Worm (Caenorhabditis elegans) whole organism, early embryonic: ENCODE measurements around the gene jmjd-3.2.

Source experiments
- B0310.2 ChIP-seq: sonication (generic microtip); optimal IDR thresholded peaks from 2 replicates; lab custom pipeline; 2016; ENCODE audit warnings: mild to moderate bottlenecking, missing genetic modification characterization, missing compliant biosample characterization
- ama-1 ChIP-seq: fragments of 150-350 bp; optimal IDR thresholded peaks from 2 replicates; lab custom pipeline; 2014
- ceh-13 ChIP-seq: fragments of 200-800 bp; sonication (Bioruptor generic); optimal IDR thresholded peaks from 2 replicates; lab custom pipeline; 2018; ENCODE audit warnings: mild to moderate bottlenecking, missing genetic modification characterization, missing compliant biosample characterization
- ceh-36 ChIP-seq: sonication (generic microtip); optimal IDR thresholded peaks from 2 replicates; lab custom pipeline; 2016; ENCODE audit warnings: missing genetic modification characterization, inconsistent platforms, missing compliant biosample characterization
- ets-7 ChIP-seq: sonication (generic microtip); optimal IDR thresholded peaks from 2 replicates; lab custom pipeline; 2016; ENCODE audit warnings: missing genotype, missing genetic modification characterization, missing compliant biosample characterization
- flt-1 ChIP-seq: fragments of 200-800 bp; sonication (Bioruptor generic); IDR thresholded peaks from 2 replicates; pipeline ENCODE4 v1.3.6; 2022; ENCODE audit warnings: missing genetic modification characterization, missing compliant biosample characterization
- hmbx-1 ChIP-seq: sonication (generic microtip); optimal IDR thresholded peaks from 2 replicates; lab custom pipeline; 2016; ENCODE audit warnings: mild to moderate bottlenecking, missing genetic modification characterization, missing compliant biosample characterization
- hmg-4 ChIP-seq: fragments of 200-800 bp; sonication (Bioruptor generic); optimal IDR thresholded peaks from 2 replicates; lab custom pipeline; 2018; ENCODE audit warnings: mild to moderate bottlenecking, missing genetic modification characterization, missing compliant biosample characterization
- hnd-1 ChIP-seq: sonication (generic microtip); optimal IDR thresholded peaks from 2 replicates; lab custom pipeline; 2016; ENCODE audit warnings: missing genetic modification characterization, missing compliant biosample characterization
- scrt-1 ChIP-seq: fragments of 200-800 bp; sonication (Bioruptor generic); IDR thresholded peaks from 2 replicates; pipeline ENCODE4 v1.3.6; 2022; ENCODE audit warnings: missing genetic modification characterization, missing compliant biosample characterization
- sea-1 ChIP-seq: fragments of 200-800 bp; sonication (Bioruptor generic); conservative IDR thresholded peaks from 2 replicates; pipeline ENCODE4 v1.3.6; 2022; ENCODE audit warnings: missing genetic modification characterization, missing compliant biosample characterization
- tbx-11 ChIP-seq: fragments of 200-800 bp; sonication (Bioruptor generic); IDR thresholded peaks from 2 replicates; pipeline ENCODE4 v1.3.6; 2022; ENCODE audit warnings: missing genetic modification characterization, missing compliant biosample characterization
- tbx-37 ChIP-seq: fragments of 200-800 bp; sonication (Bioruptor generic); conservative IDR thresholded peaks from 2 replicates; pipeline ENCODE4 v1.3.6; 2022; ENCODE audit warnings: missing genetic modification reagents, missing genetic modification characterization, missing compliant biosample characterization
- tra-4 ChIP-seq: sonication (generic microtip); optimal IDR thresholded peaks from 2 replicates; lab custom pipeline; 2017; ENCODE audit warnings: missing genetic modification characterization, missing compliant biosample characterization

DNA sequence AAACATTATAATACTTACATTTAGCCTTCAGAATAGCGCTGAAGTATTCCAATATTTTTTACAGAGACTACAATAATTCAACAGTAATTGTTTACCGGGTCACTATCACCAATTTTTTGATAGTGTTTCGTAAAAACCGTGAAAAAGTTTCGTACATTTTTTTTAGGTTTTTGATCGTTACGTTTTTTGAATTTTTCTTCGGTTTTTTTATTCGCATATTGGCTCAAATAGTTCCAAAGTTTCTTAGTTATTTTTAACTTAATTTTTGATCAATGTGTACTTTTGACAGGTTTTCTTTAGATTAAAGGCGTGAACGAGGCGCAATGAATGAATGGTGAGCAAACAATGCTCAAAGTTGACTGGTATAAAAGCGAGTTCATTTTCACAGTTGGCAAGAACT, 24.9 kb upstream of the jmjd-3.2 start, which contains the start of gene fipr-3:
- TF ChIP-seq ama-1 (lab: Kevin White, UChicago) (no peak), tra-4 (tag; lab: Kevin White, UChicago) (no peak), ceh-13 (GFP tag; lab: Kevin White, UChicago) (no peak), sea-1 (GFP tag; lab: Robert Waterston, UW) (no peak), flt-1 (GFP tag; lab: Robert Waterston, UW) (no peak), ceh-36 (tag; lab: Kevin White, UChicago) (no peak), hmbx-1 (tag; lab: Kevin White, UChicago) (no peak), tbx-11 (GFP tag; lab: Robert Waterston, UW) (no peak), ets-7 (tag; lab: Kevin White, UChicago) (no peak), hmg-4 (GFP tag; lab: Kevin White, UChicago) (no peak), hnd-1 (no peak), scrt-1 (GFP tag; lab: Robert Waterston, UW) (no peak), tbx-37 (no peak), B0310.2 (tag; lab: Kevin White, UChicago) (no peak)
